Worm (Caenorhabditis elegans) whole organism, young adult: ENCODE measurements around the gene T06E8.8.

Experiments used
- B0261.1 ChIP-seq: sonication (generic microtip); optimal IDR thresholded peaks from 2 replicates; lab custom pipeline; 2016; ENCODE audit warnings: mild to moderate bottlenecking, missing genetic modification characterization, moderate library complexity, missing compliant biosample characterization
- F10E7.11 ChIP-seq: sonication (generic microtip); optimal IDR thresholded peaks from 2 replicates; lab custom pipeline; 2017; ENCODE audit warnings: mild to moderate bottlenecking, missing genetic modification characterization, moderate library complexity, missing compliant biosample characterization
- F33H1.4 ChIP-seq: fragments of 200-800 bp; sonication (Bioruptor generic); IDR thresholded peaks from 2 replicates; pipeline ENCODE4 v1.3.6; 2022; ENCODE audit warnings: missing genetic modification reagents, missing genetic modification characterization, missing compliant biosample characterization
- F37B4.10 ChIP-seq: fragments of 200-800 bp; sonication (Bioruptor generic); IDR thresholded peaks from 2 replicates; pipeline ENCODE4 v1.3.6; 2022; ENCODE audit warnings: missing genetic modification characterization, missing compliant biosample characterization
- K12H6.12 ChIP-seq: fragments of 200-800 bp; sonication (Bioruptor generic); optimal IDR thresholded peaks from 2 replicates; lab custom pipeline; 2018; ENCODE audit warnings: mild to moderate bottlenecking, missing genetic modification characterization, missing compliant biosample characterization
- Y53F4B.3 ChIP-seq: fragments of 200-800 bp; sonication (Bioruptor generic); IDR thresholded peaks from 2 replicates; pipeline ENCODE4 v1.3.6; 2022; ENCODE audit warnings: missing genetic modification reagents, missing genetic modification characterization, missing compliant biosample characterization
- Y56A3A.18 ChIP-seq: fragments of 200-800 bp; sonication (Bioruptor generic); IDR thresholded peaks from 2 replicates; pipeline ENCODE4 v1.3.6; 2022; ENCODE audit warnings: missing genetic modification reagents, missing genetic modification characterization, missing compliant biosample characterization
- Y79H2A.3 ChIP-seq: fragments of 200-800 bp; sonication (Bioruptor generic); conservative IDR thresholded peaks from 2 replicates; pipeline ENCODE4 v1.3.6; 2022; ENCODE audit warnings: missing genetic modification reagents, missing genetic modification characterization, missing compliant biosample characterization
- Y95B8A.8 ChIP-seq: fragments of 200-800 bp; sonication (Bioruptor generic); IDR thresholded peaks from 2 replicates; pipeline ENCODE4 v1.3.6; 2022; ENCODE audit warnings: missing genetic modification reagents, missing genetic modification characterization, missing compliant biosample characterization
- attf-3 ChIP-seq: fragments of 200-800 bp; sonication (Bioruptor generic); conservative IDR thresholded peaks from 2 replicates; pipeline ENCODE4 v1.3.6; 2022; ENCODE audit warnings: missing genetic modification reagents, missing genetic modification characterization, missing compliant biosample characterization
- attf-6 ChIP-seq: fragments of 200-800 bp; sonication (Bioruptor generic); IDR thresholded peaks from 2 replicates; pipeline ENCODE4 v1.3.6; 2022; ENCODE audit warnings: missing genetic modification reagents, missing genetic modification characterization, missing compliant biosample characterization
- cebp-2 ChIP-seq: fragments of 200-800 bp; sonication (Bioruptor generic); IDR thresholded peaks from 2 replicates; pipeline ENCODE4 v1.3.6; 2022; ENCODE audit warnings: missing genetic modification characterization, missing compliant biosample characterization
- ceh-100 ChIP-seq: fragments of 200-800 bp; sonication (Bioruptor generic); IDR thresholded peaks from 2 replicates; pipeline ENCODE4 v1.3.6; 2022; ENCODE audit warnings: missing genetic modification reagents, missing genetic modification characterization, missing compliant biosample characterization
- ceh-58 ChIP-seq: fragments of 200-800 bp; sonication (Bioruptor generic); IDR thresholded peaks from 2 replicates; pipeline ENCODE4 v1.3.6; 2022; ENCODE audit warnings: missing genetic modification characterization, missing compliant biosample characterization
- ceh-79 ChIP-seq: sonication (generic microtip); optimal IDR thresholded peaks from 2 replicates; lab custom pipeline; 2017; ENCODE audit warnings: mild to moderate bottlenecking, missing genetic modification characterization, missing compliant biosample characterization
- chd-7 ChIP-seq: sonication (generic microtip); optimal IDR thresholded peaks from 2 replicates; lab custom pipeline; 2016; ENCODE audit warnings: mild to moderate bottlenecking, missing genetic modification characterization, moderate library complexity, missing compliant biosample characterization
- egl-18 ChIP-seq: fragments of 200-800 bp; sonication (Bioruptor generic); IDR thresholded peaks from 2 replicates; pipeline ENCODE4 v1.3.6; 2022; ENCODE audit warnings: missing genetic modification reagents, missing genetic modification characterization, missing compliant biosample characterization
- hlh-12 ChIP-seq: sonication (generic microtip); optimal IDR thresholded peaks from 2 replicates; lab custom pipeline; 2016; ENCODE audit warnings: missing genetic modification characterization, missing compliant biosample characterization
- hlh-26 ChIP-seq: fragments of 200-800 bp; sonication (Bioruptor generic); conservative IDR thresholded peaks from 2 replicates; pipeline ENCODE4 v1.3.6; 2022; ENCODE audit warnings: missing genetic modification reagents, missing genetic modification characterization, missing compliant biosample characterization
- hmg-20 ChIP-seq: fragments of 200-800 bp; sonication (Bioruptor generic); IDR thresholded peaks from 2 replicates; pipeline ENCODE4 v1.3.6; 2022; ENCODE audit warnings: missing genetic modification reagents, missing genetic modification characterization, missing compliant biosample characterization
- hrde-1 ChIP-seq: sonication (generic microtip); optimal IDR thresholded peaks from 2 replicates; lab custom pipeline; 2016; ENCODE audit warnings: missing genetic modification characterization, mild to moderate bottlenecking, missing compliant biosample characterization, moderate library complexity, missing genotype, missing genetic modification reagents, borderline replicate concordance
- let-607 ChIP-seq, 2 experiments: fragments of 200-800 bp in 1 of 2; sonication (Bioruptor generic) in 1 of 2; sonication (generic microtip) in 1 of 2; optimal IDR thresholded peaks; 2 replicates each; lab custom pipeline; 2016 to 2018; ENCODE audit warnings: mild to moderate bottlenecking in 2 of 2, missing compliant biosample characterization in 2 of 2, missing genetic modification characterization in 2 of 2, moderate library complexity in 2 of 2, missing genotype in 1 of 2
- lin-26 ChIP-seq: fragments of 200-800 bp; sonication (Bioruptor generic); IDR thresholded peaks from 2 replicates; pipeline ENCODE4 v1.3.6; 2022; ENCODE audit warnings: missing genetic modification reagents, missing genetic modification characterization, missing compliant biosample characterization
- lin-35 ChIP-seq, 3 experiments: fragments of 150-350 bp in 2 of 3; sonication (generic microtip) in 1 of 3; optimal IDR thresholded peaks; 2 replicates each; lab custom pipeline; 2014 to 2018; ENCODE audit warnings: missing biosample characterization in 3 of 3, missing genetic modification characterization in 3 of 3, missing genetic modification reagents in 3 of 3
- lir-1 ChIP-seq: fragments of 200-800 bp; sonication (Bioruptor generic); conservative IDR thresholded peaks from 2 replicates; pipeline ENCODE4 v1.3.6; 2022; ENCODE audit warnings: missing genetic modification reagents, missing genetic modification characterization, missing compliant biosample characterization
- lsl-1 ChIP-seq: fragments of 200-800 bp; sonication (Bioruptor generic); optimal IDR thresholded peaks from 2 replicates; lab custom pipeline; 2018; ENCODE audit warnings: mild to moderate bottlenecking, missing genetic modification characterization, moderate library complexity, missing compliant biosample characterization
- lsy-27 ChIP-seq: sonication (generic microtip); optimal IDR thresholded peaks from 2 replicates; lab custom pipeline; 2017; ENCODE audit warnings: missing genetic modification characterization, mild to moderate bottlenecking, missing compliant biosample characterization, antibody characterized with exemption, missing genotype, borderline replicate concordance; ENCODE audit not compliant: insufficient read depth
- madf-6 ChIP-seq: fragments of 200-800 bp; sonication (Bioruptor generic); IDR thresholded peaks from 2 replicates; pipeline ENCODE4 v1.3.6; 2022; ENCODE audit warnings: missing genetic modification reagents, missing genetic modification characterization, missing compliant biosample characterization
- nfya-2 ChIP-seq: fragments of 200-800 bp; sonication (Bioruptor generic); IDR thresholded peaks from 2 replicates; pipeline ENCODE4 v1.3.6; 2022; ENCODE audit warnings: missing genetic modification reagents, missing genetic modification characterization, missing compliant biosample characterization
- nfyb-1 ChIP-seq: fragments of 200-800 bp; sonication (Bioruptor generic); IDR thresholded peaks from 2 replicates; pipeline ENCODE4 v1.3.6; 2022; ENCODE audit warnings: missing genetic modification reagents, missing genetic modification characterization, missing compliant biosample characterization
- nhr-179 ChIP-seq: sonication (generic microtip); optimal IDR thresholded peaks from 2 replicates; lab custom pipeline; 2016; ENCODE audit warnings: mild to moderate bottlenecking, missing genetic modification characterization, missing compliant biosample characterization
- nhr-27 ChIP-seq: fragments of 200-800 bp; sonication (Bioruptor generic); optimal IDR thresholded peaks from 2 replicates; lab custom pipeline; 2018; ENCODE audit warnings: mild to moderate bottlenecking, missing genetic modification characterization, moderate library complexity, missing compliant biosample characterization
- nhr-90 ChIP-seq: sonication (generic microtip); optimal IDR thresholded peaks from 2 replicates; lab custom pipeline; 2016; ENCODE audit warnings: missing genotype, mild to moderate bottlenecking, missing genetic modification characterization, missing compliant biosample characterization
- pbrm-1 ChIP-seq: fragments of 200-800 bp; sonication (Bioruptor generic); IDR thresholded peaks from 2 replicates; pipeline ENCODE4 v1.3.6; 2022; ENCODE audit warnings: missing genetic modification reagents, missing genetic modification characterization, missing compliant biosample characterization
- rcor-1 ChIP-seq: fragments of 200-800 bp; sonication (Bioruptor generic); IDR thresholded peaks from 2 replicates; pipeline ENCODE4 v1.3.6; 2022; ENCODE audit warnings: missing genetic modification reagents, missing genetic modification characterization, missing compliant biosample characterization
- rec-8 ChIP-seq, 2 experiments: sonication (generic microtip); optimal IDR thresholded peaks; 2 replicates each; lab custom pipeline; 2016; ENCODE audit warnings: mild to moderate bottlenecking in 2 of 2, missing genetic modification characterization in 2 of 2, missing genetic modification reagents in 2 of 2, missing genotype in 2 of 2, missing biosample characterization in 1 of 2, missing compliant biosample characterization in 1 of 2, moderate library complexity in 1 of 2
- sea-2 ChIP-seq: fragments of 200-800 bp; sonication (Bioruptor generic); IDR thresholded peaks from 2 replicates; pipeline ENCODE4 v1.3.6; 2022; ENCODE audit warnings: missing genetic modification characterization, missing compliant biosample characterization
- somi-1 ChIP-seq: fragments of 200-800 bp; sonication (Bioruptor generic); optimal IDR thresholded peaks from 2 replicates; lab custom pipeline; 2018; ENCODE audit warnings: mild to moderate bottlenecking, missing genetic modification characterization, missing compliant biosample characterization
- sptf-2 ChIP-seq: fragments of 200-800 bp; sonication (Bioruptor generic); optimal IDR thresholded peaks from 2 replicates; lab custom pipeline; 2018; ENCODE audit warnings: mild to moderate bottlenecking, missing genetic modification characterization, missing compliant biosample characterization
- tbp1 ChIP-seq: fragments of 200-800 bp; sonication (Bioruptor generic); optimal IDR thresholded peaks from 2 replicates; lab custom pipeline; 2018; ENCODE audit warnings: mild to moderate bottlenecking, missing genetic modification characterization, missing compliant biosample characterization
- zfh-2 ChIP-seq: fragments of 200-800 bp; sonication (Bioruptor generic); conservative IDR thresholded peaks from 2 replicates; pipeline ENCODE4 v1.3.6; 2022; ENCODE audit warnings: missing genetic modification reagents, missing genetic modification characterization, missing compliant biosample characterization
- zim-3 ChIP-seq: sonication (generic microtip); optimal IDR thresholded peaks from 2 replicates; lab custom pipeline; 2017; ENCODE audit warnings: mild to moderate bottlenecking, missing genetic modification characterization, moderate library complexity, missing compliant biosample characterization
- ztf-18 ChIP-seq: sonication (generic microtip); optimal IDR thresholded peaks from 2 replicates; lab custom pipeline; 2016; ENCODE audit warnings: missing genotype, mild to moderate bottlenecking, missing genetic modification characterization, missing compliant biosample characterization
- ztf-26 ChIP-seq: sonication (generic microtip); optimal IDR thresholded peaks from 2 replicates; lab custom pipeline; 2017; ENCODE audit warnings: missing genetic modification characterization, missing compliant biosample characterization
- ztf-28 ChIP-seq: fragments of 200-800 bp; sonication (Bioruptor generic); IDR thresholded peaks from 2 replicates; pipeline ENCODE4 v1.3.6; 2022; ENCODE audit warnings: missing genetic modification reagents, missing genetic modification characterization, missing compliant biosample characterization
- ztf-6 ChIP-seq: fragments of 200-800 bp; sonication (Bioruptor generic); IDR thresholded peaks from 2 replicates; pipeline ENCODE4 v1.3.6; 2022; ENCODE audit warnings: missing genetic modification reagents, missing genetic modification characterization, missing compliant biosample characterization

T06E8.8 gene

DNA sequence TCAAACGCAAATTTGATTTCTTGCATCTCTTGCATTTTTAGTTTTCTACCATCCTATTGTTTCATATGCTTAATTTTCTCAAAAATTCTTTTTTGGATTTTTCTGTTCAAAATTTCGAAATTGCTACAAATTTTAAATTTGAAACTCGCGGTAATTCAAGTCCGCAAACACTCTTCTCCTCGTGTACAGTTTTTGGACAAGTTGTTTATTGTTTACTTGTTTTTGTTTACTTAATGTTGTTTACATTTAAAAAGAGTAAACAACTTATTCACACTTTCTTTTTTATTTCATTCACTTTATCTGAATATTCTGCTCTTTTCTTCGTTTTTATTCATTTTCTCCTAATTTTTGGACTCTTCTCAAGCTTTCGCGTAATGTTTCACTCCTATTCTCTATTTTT, 25.3 kb upstream of the T06E8.8 start (continued):
- TF ChIP-seq lin-26 (GFP tag; lab: Robert Waterston, UW) (no peak), egl-18 (GFP tag; lab: Robert Waterston, UW) (no peak), cebp-2 (GFP tag; lab: Robert Waterston, UW) (no peak), Y53F4B.3 (GFP tag; lab: Robert Waterston, UW) (no peak)

DNA sequence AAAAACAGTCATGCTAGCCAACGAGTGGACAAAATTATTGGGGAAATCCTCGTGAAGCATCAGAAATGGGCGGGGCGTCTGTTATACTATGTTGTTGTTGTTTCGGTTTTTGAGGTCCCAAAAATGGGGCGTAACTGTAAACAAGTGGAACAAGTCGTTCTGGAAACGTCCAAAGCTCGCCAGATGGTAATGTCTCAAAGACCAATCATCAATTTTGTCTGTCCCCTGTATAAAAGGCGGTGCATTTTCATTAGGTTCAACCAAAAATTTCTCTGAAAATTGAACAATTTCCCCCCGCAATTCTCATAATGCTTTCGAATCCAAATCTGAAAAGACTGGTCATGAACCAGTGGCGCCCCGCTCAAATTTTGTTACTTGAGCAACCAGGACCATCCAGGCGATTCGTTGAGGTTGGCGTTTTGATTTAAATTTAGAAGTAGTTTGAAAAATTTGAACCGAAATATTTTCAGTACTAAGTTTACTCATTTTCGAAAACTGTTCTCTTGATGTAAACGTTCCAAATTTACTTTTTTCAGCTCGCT, 24.4 kb upstream of the T06E8.8 start:
- TF ChIP-seq chd-7 (tag; lab: Kevin White, UChicago) = no peak
- no peak; the same call in 1 of the 2 replicates for TF ChIP-seq attf-3 (GFP tag; lab: Robert Waterston, UW)
- TF ChIP-seq hlh-26 (GFP tag; lab: Robert Waterston, UW) = no peak
- TF ChIP-seq Y79H2A.3 (GFP tag; lab: Robert Waterston, UW) = peak; percentile 86
- no peak for TF ChIP-seq rec-8 (tag; optimal IDR thresholded peaks at IDR 0.05; lab: Kevin White, UChicago)
- TF ChIP-seq nfya-2 (GFP tag; lab: Robert Waterston, UW) = no peak
- no peak for TF ChIP-seq zfh-2 (GFP tag; lab: Robert Waterston, UW)
- no peak for TF ChIP-seq nhr-90
- TF ChIP-seq Y53F4B.3 (GFP tag; lab: Robert Waterston, UW) = no peak
- TF ChIP-seq attf-6 (GFP tag; lab: Robert Waterston, UW) = peak; percentile 23; the same call in 1 of the 2 replicates
- TF ChIP-seq madf-6 (GFP tag; lab: Robert Waterston, UW) = peak; percentile 15; the same call in 1 of the 2 replicates
- TF ChIP-seq hlh-12 (tag; lab: Kevin White, UChicago) = no peak
- peak; percentile 10 for TF ChIP-seq lsl-1 (GFP tag; lab: Kevin White, UChicago)
- no peak for TF ChIP-seq B0261.1
- no peak for TF ChIP-seq zim-3 (tag; lab: Kevin White, UChicago)
- TF ChIP-seq nhr-27 = no peak
- TF ChIP-seq sptf-2 (GFP tag; lab: Kevin White, UChicago) = no peak
- TF ChIP-seq F10E7.11 (tag; lab: Kevin White, UChicago) = no peak
- no peak for TF ChIP-seq sea-2
- no peak for TF ChIP-seq hrde-1
- TF ChIP-seq ztf-6 (GFP tag; lab: Robert Waterston, UW) = no peak
- no peak for TF ChIP-seq tbp1 (GFP tag; lab: Kevin White, UChicago)
- no peak for TF ChIP-seq rcor-1
- TF ChIP-seq F33H1.4 (GFP tag; lab: Robert Waterston, UW) = no peak
- no peak for TF ChIP-seq lir-1 (GFP tag; lab: Robert Waterston, UW)
- TF ChIP-seq ztf-28 = no peak
- TF ChIP-seq hmg-20 = no peak
- no peak for TF ChIP-seq nfyb-1 (GFP tag; lab: Robert Waterston, UW)
- no peak for TF ChIP-seq ceh-58
- TF ChIP-seq Y56A3A.18 (GFP tag; lab: Robert Waterston, UW) = no peak
- no peak for TF ChIP-seq cebp-2 (GFP tag; lab: Robert Waterston, UW)
- TF ChIP-seq let-607 (tag; optimal IDR thresholded peaks at IDR 0.05; lab: Kevin White, UChicago) = no peak
- TF ChIP-seq somi-1 = no peak
- no peak; the same call in 1 of the 2 replicates for TF ChIP-seq pbrm-1
- TF ChIP-seq ceh-100 (GFP tag; lab: Robert Waterston, UW) = no peak
- no peak for TF ChIP-seq K12H6.12 (tag; lab: Kevin White, UChicago)
- TF ChIP-seq ceh-79 = no peak
- TF ChIP-seq Y95B8A.8 = peak; percentile 68
- no peak for TF ChIP-seq ztf-18
- no peak for TF ChIP-seq lsy-27 (tag; lab: Kevin White, UChicago)
- TF ChIP-seq lin-35 (GFP tag; optimal IDR thresholded peaks at IDR 0.05; lab: Kevin White, UChicago) = no peak
- no peak for TF ChIP-seq F37B4.10 (GFP tag; lab: Robert Waterston, UW)
- no peak for TF ChIP-seq ztf-26 (tag; lab: Kevin White, UChicago)
- TF ChIP-seq nhr-179 = no peak
